Worm (Caenorhabditis elegans): ENCODE results near the gene rabx-5.
A peak's percentile ranks its signal among the peaks of the same experiment; 100 is the strongest.

Gene rabx-5

ce11 chrIII:10642781-10643180, 37.6 kb downstream of the rabx-5 start, which contains the start of the genes dhs-11 and orc-1 (continued):
- TF ChIP-seq rcor-1 (GFP tag; IDR thresholded peaks at IDR 0.05) (peak; percentile 55), lin-35 (GFP tag; optimal IDR thresholded peaks at IDR 0.05) (peak in 2 of 3 experiments; percentile 20 to 48), T07F8.4 (tag; optimal IDR thresholded peaks at IDR 0.05) (no peak), snpc-1.1 (tag; optimal IDR thresholded peaks at IDR 0.05; ENCODE audit: insufficient read depth) (peak; percentile 3), lin-54 (GFP tag; optimal IDR thresholded peaks at IDR 0.05) (peak; percentile 84), mcd-1 (GFP tag; IDR thresholded peaks at IDR 0.05) (0 out of 2 replicates have a peak, but pooled peaks have one; percentile 41), ceh-100 (GFP tag; IDR thresholded peaks at IDR 0.05) (no peak), F49E8.2 (tag; optimal IDR thresholded peaks at IDR 0.05; ENCODE audit: insufficient read depth) (no peak), lsl-1 (GFP tag; optimal IDR thresholded peaks at IDR 0.05) (peak; percentile 90), madf-8 (GFP tag; conservative IDR thresholded peaks at IDR 0.05) (peak; percentile 58; the same call in 1 of the 2 replicates), tbp1 (GFP tag; optimal IDR thresholded peaks at IDR 0.05) (peak; percentile 35), efl-1 (GFP tag; optimal IDR thresholded peaks at IDR 0.05) (peak; percentile 89), xnd-1 (tag; optimal IDR thresholded peaks at IDR 0.05) (peak; percentile 17), dpl-1 (GFP tag; optimal IDR thresholded peaks at IDR 0.05) (peak; percentile 74), ztf-6 (GFP tag; IDR thresholded peaks at IDR 0.05) (no peak), aptf-2 (GFP tag; conservative IDR thresholded peaks at IDR 0.05) (0 out of 2 replicates have a peak, but pooled peaks have one; percentile 44), hmg-1.2 (GFP tag; IDR thresholded peaks at IDR 0.05) (peak; percentile 99)

- TF ChIP-seq ceh-79 (tag; optimal IDR thresholded peaks at IDR 0.05), result no peak
- peak; percentile 11 for TF ChIP-seq F49E8.2 (tag; optimal IDR thresholded peaks at IDR 0.05; ENCODE audit: insufficient read depth)
- no peak for TF ChIP-seq nhr-120 (GFP tag; IDR thresholded peaks at IDR 0.05)
- no peak for TF ChIP-seq gei-17 (GFP tag; optimal IDR thresholded peaks at IDR 0.05)
- TF ChIP-seq C17E4.6 (GFP tag; IDR thresholded peaks at IDR 0.05), result no peak
- TF ChIP-seq mcd-1 (GFP tag; IDR thresholded peaks at IDR 0.05), result peak; percentile 75
- TF ChIP-seq egl-44 (GFP tag; IDR thresholded peaks at IDR 0.05), result no peak
- no peak for TF ChIP-seq aptf-3 (GFP tag; IDR thresholded peaks at IDR 0.05)
- no peak for TF ChIP-seq snpc-3.4 (tag; optimal IDR thresholded peaks at IDR 0.05)
- no peak for TF ChIP-seq ets-4 (GFP tag; optimal IDR thresholded peaks at IDR 0.05)
- no peak for TF ChIP-seq F57C9.4 (tag; optimal IDR thresholded peaks at IDR 0.05)
- TF ChIP-seq rec-8 (tag; optimal IDR thresholded peaks at IDR 0.05), result no peak
- no peak for TF ChIP-seq fkh-3 (tag; optimal IDR thresholded peaks at IDR 0.05)
- TF ChIP-seq attf-3 (GFP tag; conservative IDR thresholded peaks at IDR 0.05), result no peak
- TF ChIP-seq zfh-2 (GFP tag; conservative IDR thresholded peaks at IDR 0.05), result no peak
- no peak for TF ChIP-seq let-607 (tag; optimal IDR thresholded peaks at IDR 0.05)
- TF ChIP-seq cebp-2 (GFP tag; IDR thresholded peaks at IDR 0.05), result no peak
- TF ChIP-seq Y95B8A.8 (GFP tag; IDR thresholded peaks at IDR 0.05), result 0 out of 2 replicates have a peak, but pooled peaks have one; percentile 33
- TF ChIP-seq unc-130 (GFP tag; optimal IDR thresholded peaks at IDR 0.05), result no peak
Observed at ce11 chrIII:10646094-10646493, 40.9 kb downstream of the rabx-5 start, which contains the start of gene orc-4. Gene orc-4 (plus strand): TSS chrIII:10646170.

ce11 chrIII:10649219-10649618, 44.1 kb downstream of the rabx-5 start, which contains the start of gene emg-1:
Gene emg-1 (plus strand): TSS chrIII:10649519.
- no peak for TF ChIP-seq aptf-3 (GFP tag; IDR thresholded peaks at IDR 0.05)
- TF ChIP-seq C06A6.2 (GFP tag; conservative IDR thresholded peaks at IDR 0.05), result no peak
- no peak for TF ChIP-seq hmg-20 (GFP tag; IDR thresholded peaks at IDR 0.05)
- TF ChIP-seq F33H1.4 (GFP tag; IDR thresholded peaks at IDR 0.05), result no peak
- no peak for TF ChIP-seq F57C9.4 (tag; optimal IDR thresholded peaks at IDR 0.05)
- no peak for TF ChIP-seq nhr-179 (tag; optimal IDR thresholded peaks at IDR 0.05)
- no peak for TF ChIP-seq dpff-1 (tag; optimal IDR thresholded peaks at IDR 0.05)
- TF ChIP-seq let-607 (tag; optimal IDR thresholded peaks at IDR 0.05), result no peak
- no peak for TF ChIP-seq ztf-3 (GFP tag; optimal IDR thresholded peaks at IDR 0.05)
- no peak for TF ChIP-seq F37B4.10 (GFP tag; IDR thresholded peaks at IDR 0.05)
- no peak for TF ChIP-seq somi-1 (GFP tag; optimal IDR thresholded peaks at IDR 0.05)
- TF ChIP-seq ztf-28 (GFP tag; IDR thresholded peaks at IDR 0.05), result no peak
- TF ChIP-seq C17E4.6 (GFP tag; IDR thresholded peaks at IDR 0.05), result no peak
- no peak for TF ChIP-seq pbrm-1 (GFP tag; IDR thresholded peaks at IDR 0.05)
- TF ChIP-seq unc-62 (GFP tag; optimal IDR thresholded peaks at IDR 0.05), result no peak
- TF ChIP-seq tlf-1 (GFP tag; optimal IDR thresholded peaks at IDR 0.05), result no peak
- TF ChIP-seq Y56A3A.18 (GFP tag; IDR thresholded peaks at IDR 0.05), result no peak
